Worm (Caenorhabditis elegans): Measurements from ENCODE around the gene R04F11.2.

DNA sequence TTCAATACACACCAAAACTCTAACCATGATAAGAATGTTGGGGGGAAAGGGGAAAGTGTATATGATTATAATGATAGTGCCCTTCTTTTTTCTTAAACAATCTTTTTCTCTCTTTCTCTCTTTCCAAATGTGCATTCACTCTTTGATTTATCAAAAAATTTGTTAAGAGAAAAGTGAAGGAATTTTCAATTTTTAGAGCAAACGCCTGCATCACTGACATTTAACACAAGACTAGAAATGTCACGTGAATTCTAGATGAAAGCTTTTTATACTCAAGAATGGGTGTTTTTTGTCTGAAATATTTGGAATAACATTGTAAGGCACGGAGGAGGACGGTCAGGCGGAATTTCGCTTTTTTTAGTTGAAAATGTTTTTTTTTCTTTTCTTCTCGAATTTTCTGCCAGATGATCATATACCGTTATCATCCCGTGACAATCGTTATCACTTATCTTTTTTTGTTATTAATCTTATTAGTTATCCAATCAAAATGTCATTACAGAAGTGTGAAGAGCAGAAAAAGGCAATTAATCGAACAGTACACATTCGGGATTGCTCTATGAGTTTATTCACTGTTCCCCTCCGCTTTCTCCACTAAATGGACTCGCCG is 16.1 kb upstream of the R04F11.2 start, which contains the start of the genes frm-7 and F55C5.17:
- TF ChIP-seq W03F9.2 (tag; optimal IDR thresholded peaks at IDR 0.05): no peak
- no peak for TF ChIP-seq dao-5 (tag; optimal IDR thresholded peaks at IDR 0.05)
- no peak for TF ChIP-seq him-1 (tag; optimal IDR thresholded peaks at IDR 0.05)
